Worm (Caenorhabditis elegans): ENCODE measurements around the gene rgs-3.

ce11 chrII:6138138-6138537, 38.5 kb downstream of the rgs-3 start:
- TF ChIP-seq nhr-76 (tag; optimal IDR thresholded peaks at IDR 0.05), result no peak
- TF ChIP-seq unc-39 (tag; optimal IDR thresholded peaks at IDR 0.05), result no peak
- TF ChIP-seq snpc-4 (tag; optimal IDR thresholded peaks at IDR 0.05), result no peak
- TF ChIP-seq lin-13 (tag; optimal IDR thresholded peaks at IDR 0.05), result no peak
- no peak for TF ChIP-seq pha-4 (tag; optimal IDR thresholded peaks at IDR 0.05)
- no peak for TF ChIP-seq mep-1 (tag; optimal IDR thresholded peaks at IDR 0.05)
- no peak for TF ChIP-seq blmp-1 (tag; optimal IDR thresholded peaks at IDR 0.05)
- no peak for TF ChIP-seq unc-62 (GFP tag; optimal IDR thresholded peaks at IDR 0.05)
